Fruit fly (Drosophila melanogaster) whole organism, embryonic: Measurements from ENCODE around the gene Syt1.

Source experiments
- Abd-B ChIP-seq: fragments of 200-800 bp; sonication (Bioruptor generic); optimal IDR thresholded peaks from 2 replicates; lab custom pipeline; 2018; ENCODE audit warnings: missing biosample characterization, mild to moderate bottlenecking, missing genetic modification characterization, moderate library complexity
- Adf1 ChIP-seq: fragments of 200-800 bp; sonication (Bioruptor generic); IDR thresholded peaks from 2 replicates; pipeline ENCODE4 v1.3.6; 2022; ENCODE audit warnings: missing biosample characterization, missing genetic modification characterization
- Antp ChIP-seq: fragments of 200-800 bp; sonication (Bioruptor generic); optimal IDR thresholded peaks from 3 replicates; lab custom pipeline; 2016; ENCODE audit warnings: missing biosample characterization, missing genetic modification characterization
- Atf3 ChIP-seq: fragments of 200-800 bp; sonication (Bioruptor generic); optimal IDR thresholded peaks from 3 replicates; lab custom pipeline; 2016; ENCODE audit warnings: missing biosample characterization, missing genetic modification characterization
- B-H1 ChIP-seq: fragments of 200-800 bp; sonication (Bioruptor generic); IDR thresholded peaks from 3 replicates; pipeline ENCODE4 v1.3.6; 2022; ENCODE audit warnings: missing biosample characterization, missing genetic modification characterization
- CG10147 ChIP-seq: fragments of 200-800 bp; sonication (Bioruptor generic); optimal IDR thresholded peaks from 2 replicates; lab custom pipeline; 2019; ENCODE audit warnings: missing biosample characterization, mild to moderate bottlenecking, missing genetic modification characterization, moderate library complexity
- CG10267 ChIP-seq: fragments of 200-800 bp; sonication (Bioruptor generic); optimal IDR thresholded peaks from 2 replicates; lab custom pipeline; 2018; ENCODE audit warnings: missing biosample characterization, mild to moderate bottlenecking, missing genetic modification characterization, moderate library complexity
- CG10543 ChIP-seq: fragments of 200-800 bp; sonication (Bioruptor generic); optimal IDR thresholded peaks from 3 replicates; lab custom pipeline; 2017; ENCODE audit warnings: missing biosample characterization, mild to moderate bottlenecking, missing genetic modification characterization, moderate library complexity
- CG11398 ChIP-seq: fragments of 200-800 bp; sonication (Bioruptor generic); optimal IDR thresholded peaks from 2 replicates; lab custom pipeline; 2016; ENCODE audit warnings: missing biosample characterization, missing genetic modification characterization
- CG11456 ChIP-seq: fragments of 200-800 bp; sonication (Bioruptor generic); IDR thresholded peaks from 3 replicates; pipeline ENCODE4 v1.3.6; 2022; ENCODE audit warnings: missing biosample characterization, missing genetic modification characterization
- CG11695 ChIP-seq: fragments of 200-800 bp; sonication (Bioruptor generic); IDR thresholded peaks from 3 replicates; pipeline ENCODE4 v1.3.6; 2022; ENCODE audit warnings: missing biosample characterization, missing genetic modification characterization
- CG12219 ChIP-seq: fragments of 200-800 bp; sonication (Bioruptor generic); optimal IDR thresholded peaks from 3 replicates; lab custom pipeline; 2018; ENCODE audit warnings: missing biosample characterization, mild to moderate bottlenecking, missing genetic modification characterization
- CG12744 ChIP-seq: fragments of 200-800 bp; sonication (Bioruptor generic); optimal IDR thresholded peaks from 2 replicates; lab custom pipeline; 2016; ENCODE audit warnings: missing biosample characterization, missing genetic modification characterization
- CG12769 ChIP-seq: fragments of 200-800 bp; sonication (Bioruptor generic); optimal IDR thresholded peaks from 2 replicates; lab custom pipeline; 2019; ENCODE audit warnings: missing biosample characterization, mild to moderate bottlenecking, missing genetic modification characterization, moderate library complexity
- CG13424 ChIP-seq: fragments of 200-800 bp; sonication (Bioruptor generic); optimal IDR thresholded peaks from 2 replicates; lab custom pipeline; 2019; ENCODE audit warnings: missing biosample characterization, mild to moderate bottlenecking, missing genetic modification characterization, moderate library complexity
- CG15269 ChIP-seq: fragments of 200-800 bp; sonication (Bioruptor generic); optimal IDR thresholded peaks from 2 replicates; lab custom pipeline; 2018; ENCODE audit warnings: missing biosample characterization, mild to moderate bottlenecking, missing genetic modification characterization, moderate library complexity
- CG1529 ChIP-seq: fragments of 200-800 bp; sonication (Bioruptor generic); optimal IDR thresholded peaks from 3 replicates; lab custom pipeline; 2018; ENCODE audit warnings: missing biosample characterization, missing genetic modification characterization
- CG15696 ChIP-seq: fragments of 200-800 bp; sonication (Bioruptor generic); optimal IDR thresholded peaks from 2 replicates; lab custom pipeline; 2019; ENCODE audit warnings: missing biosample characterization, mild to moderate bottlenecking, missing genetic modification characterization, moderate library complexity
- CG30020 ChIP-seq: fragments of 200-800 bp; optimal IDR thresholded peaks from 2 replicates; lab custom pipeline; 2019; ENCODE audit warnings: missing biosample characterization, mild to moderate bottlenecking, missing genetic modification characterization, moderate library complexity
- CG33557 ChIP-seq: fragments of 200-800 bp; sonication (Bioruptor generic); optimal IDR thresholded peaks from 2 replicates; lab custom pipeline; 2019; ENCODE audit warnings: missing biosample characterization, mild to moderate bottlenecking, missing genetic modification characterization, moderate library complexity
- CG6683 ChIP-seq: fragments of 200-800 bp; sonication (Bioruptor generic); optimal IDR thresholded peaks from 2 replicates; lab custom pipeline; 2017; ENCODE audit warnings: missing biosample characterization, mild to moderate bottlenecking, missing genetic modification characterization, missing genetic modification reagents
- CG8478 ChIP-seq: fragments of >200 bp; optimal IDR thresholded peaks from 2 replicates; lab custom pipeline; 2018
- CG9437 ChIP-seq: fragments of 200-800 bp; sonication (Bioruptor generic); optimal IDR thresholded peaks from 2 replicates; lab custom pipeline; 2018; ENCODE audit warnings: missing biosample characterization, mild to moderate bottlenecking, missing genetic modification characterization
- Dip2 ChIP-seq: fragments of 200-800 bp; sonication (Bioruptor generic); IDR thresholded peaks from 2 replicates; pipeline ENCODE4 v1.3.6; 2022; ENCODE audit warnings: missing biosample characterization, missing genetic modification characterization
- Fer2 ChIP-seq: fragments of 200-800 bp; sonication (Bioruptor generic); optimal IDR thresholded peaks from 2 replicates; lab custom pipeline; 2018; ENCODE audit warnings: missing biosample characterization, mild to moderate bottlenecking, missing genetic modification characterization, moderate library complexity
- Fer3 ChIP-seq: fragments of 200-800 bp; sonication (Bioruptor generic); optimal IDR thresholded peaks from 2 replicates; lab custom pipeline; 2018; ENCODE audit warnings: missing biosample characterization, mild to moderate bottlenecking, missing genetic modification characterization, moderate library complexity
- Gug ChIP-seq: fragments of 200-800 bp; sonication (Bioruptor generic); IDR thresholded peaks from 4 replicates; pipeline ENCODE4 v1.3.6; 2022; ENCODE audit warnings: missing biosample characterization, missing genetic modification characterization
- Hmr ChIP-seq: fragments of 200-800 bp; sonication (Bioruptor generic); optimal IDR thresholded peaks from 3 replicates; lab custom pipeline; 2017; ENCODE audit warnings: mild to moderate bottlenecking, missing biosample characterization, missing genetic modification reagents, missing genetic modification characterization
- MESR4 ChIP-seq: fragments of 200-800 bp; sonication (Bioruptor generic); optimal IDR thresholded peaks from 2 replicates; lab custom pipeline; 2018; ENCODE audit warnings: missing biosample characterization, mild to moderate bottlenecking, missing genetic modification characterization, moderate library complexity
- Med ChIP-seq: fragments of 200-800 bp; sonication (Bioruptor generic); peaks from one replicate; lab custom pipeline; 2016; ENCODE audit warnings: missing biosample characterization, missing genetic modification characterization, mild to moderate bottlenecking, inconsistent platforms, moderate library complexity
- Mes4 ChIP-seq: fragments of 200-800 bp; sonication (Bioruptor generic); optimal IDR thresholded peaks from 2 replicates; lab custom pipeline; 2016; ENCODE audit warnings: missing biosample characterization, missing genetic modification characterization
- NfI ChIP-seq: fragments of 200-800 bp; sonication (Bioruptor generic); optimal IDR thresholded peaks from 3 replicates; lab custom pipeline; 2018; ENCODE audit warnings: missing biosample characterization, mild to moderate bottlenecking, missing genetic modification characterization, moderate library complexity
- Scr ChIP-seq: fragments of 200-800 bp; sonication (Bioruptor generic); IDR thresholded peaks from 2 replicates; pipeline ENCODE4 v1.3.6; 2022; ENCODE audit warnings: missing biosample characterization, missing genetic modification characterization; ENCODE audit not compliant: partially characterized antibody
- Sry-δ ChIP-seq: fragments of 200-800 bp; sonication (Bioruptor generic); optimal IDR thresholded peaks from 2 replicates; lab custom pipeline; 2016; ENCODE audit warnings: missing biosample characterization, missing genetic modification characterization
- crc ChIP-seq: fragments of 200-800 bp; sonication (Bioruptor generic); optimal IDR thresholded peaks from 2 replicates; lab custom pipeline; 2016; ENCODE audit warnings: missing biosample characterization, missing genetic modification characterization
- cwo ChIP-seq: fragments of 200-800 bp; sonication (Bioruptor generic); optimal IDR thresholded peaks from 3 replicates; lab custom pipeline; 2017; ENCODE audit warnings: missing biosample characterization, missing genetic modification characterization, mild to moderate bottlenecking, moderate library complexity, missing genetic modification reagents
- dan ChIP-seq: fragments of 200-800 bp; sonication (Bioruptor generic); IDR thresholded peaks from 2 replicates; pipeline ENCODE4 v1.3.6; 2022; ENCODE audit warnings: missing biosample characterization, missing genetic modification characterization
- fd102C ChIP-seq: fragments of 200-800 bp; sonication (Bioruptor generic); optimal IDR thresholded peaks from 2 replicates; lab custom pipeline; 2018; ENCODE audit warnings: missing biosample characterization, mild to moderate bottlenecking, missing genetic modification characterization, moderate library complexity
- ind ChIP-seq: fragments of 200-800 bp; sonication (Bioruptor generic); optimal IDR thresholded peaks from 3 replicates; lab custom pipeline; 2016; ENCODE audit warnings: missing biosample characterization, missing genetic modification characterization
- nerfin-1 ChIP-seq: fragments of 200-800 bp; sonication (Bioruptor generic); optimal IDR thresholded peaks from 3 replicates; lab custom pipeline; 2019; ENCODE audit warnings: missing biosample characterization, mild to moderate bottlenecking, missing genetic modification characterization, moderate library complexity
- oc ChIP-seq: fragments of 200-800 bp; sonication (Bioruptor generic); optimal IDR thresholded peaks from 2 replicates; lab custom pipeline; 2018; ENCODE audit warnings: missing biosample characterization, mild to moderate bottlenecking, missing genetic modification characterization, moderate library complexity
- pzg ChIP-seq: fragments of 200-800 bp; sonication (Bioruptor generic); optimal IDR thresholded peaks from 3 replicates; lab custom pipeline; 2018; ENCODE audit warnings: missing biosample characterization, mild to moderate bottlenecking, missing genetic modification characterization, moderate library complexity
- sim ChIP-seq: fragments of 200-800 bp; sonication (Bioruptor generic); IDR thresholded peaks from 2 replicates; pipeline ENCODE4 v1.3.6; 2022; ENCODE audit warnings: missing biosample characterization, missing genetic modification characterization
- sug ChIP-seq: fragments of 200-800 bp; optimal IDR thresholded peaks from 2 replicates; lab custom pipeline; 2019; ENCODE audit warnings: missing biosample characterization, mild to moderate bottlenecking, missing genetic modification characterization, moderate library complexity
- tx ChIP-seq: fragments of 200-800 bp; sonication (Bioruptor generic); optimal IDR thresholded peaks from 2 replicates; lab custom pipeline; 2016; ENCODE audit warnings: missing biosample characterization, missing genetic modification characterization
- vvl ChIP-seq: fragments of 200-800 bp; sonication (Bioruptor generic); IDR thresholded peaks from 2 replicates; pipeline ENCODE4 v1.3.6; 2022; ENCODE audit warnings: missing biosample characterization, missing genetic modification characterization
- wek ChIP-seq: fragments of 200-800 bp; sonication (Bioruptor generic); optimal IDR thresholded peaks from 3 replicates; lab custom pipeline; 2018; ENCODE audit warnings: missing biosample characterization, mild to moderate bottlenecking, missing genetic modification characterization, moderate library complexity

Gene Syt1

DNA sequence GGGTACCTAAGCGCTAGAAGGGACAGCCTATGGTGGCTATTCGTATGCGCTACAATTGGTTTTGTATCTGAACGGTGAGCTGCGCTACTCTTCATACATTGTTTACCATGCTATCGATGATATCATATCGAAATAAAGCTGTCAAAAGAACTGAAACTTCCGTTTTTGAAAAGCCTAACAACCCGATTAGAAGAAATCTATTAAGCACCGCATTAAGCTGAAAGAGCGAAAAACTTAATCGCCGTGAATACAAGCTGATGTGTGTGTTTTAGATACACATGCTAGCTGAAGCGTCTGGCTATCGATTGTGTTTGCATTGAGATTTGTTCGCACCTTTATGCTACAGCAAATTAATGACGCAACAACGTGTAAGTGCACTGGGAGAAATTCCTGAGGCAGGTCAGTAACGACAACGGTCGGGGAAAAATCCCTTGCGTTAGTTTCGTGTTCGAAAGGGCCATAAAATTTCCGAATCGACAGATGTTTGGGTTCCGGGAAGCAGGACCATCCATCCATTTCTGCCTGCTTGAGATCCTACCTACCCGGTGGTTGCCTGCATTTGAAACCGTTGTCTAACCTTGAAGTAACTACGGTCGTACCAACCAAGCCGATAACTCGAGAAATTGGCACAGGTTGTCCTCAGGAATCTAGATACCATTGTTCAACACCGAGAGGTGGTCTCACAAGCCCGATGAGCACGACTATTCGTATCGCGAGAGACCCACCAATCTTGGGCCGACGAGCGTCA is 49.3 kb downstream of the Syt1 start (continued):
- TF ChIP-seq Atf3 (GFP tag; lab: Kevin White, UChicago) (peak; percentile 77), Fer3 (tag; lab: Kevin White, UChicago) (peak; percentile 88), CG13424 (tag; lab: Kevin White, UChicago) (peak; percentile 73), NfI (GFP tag; lab: Kevin White, UChicago) (peak; percentile 70), CG30020 (peak; percentile 4), CG10147 (GFP tag; lab: Kevin White, UChicago) (peak; percentile 80)

DNA sequence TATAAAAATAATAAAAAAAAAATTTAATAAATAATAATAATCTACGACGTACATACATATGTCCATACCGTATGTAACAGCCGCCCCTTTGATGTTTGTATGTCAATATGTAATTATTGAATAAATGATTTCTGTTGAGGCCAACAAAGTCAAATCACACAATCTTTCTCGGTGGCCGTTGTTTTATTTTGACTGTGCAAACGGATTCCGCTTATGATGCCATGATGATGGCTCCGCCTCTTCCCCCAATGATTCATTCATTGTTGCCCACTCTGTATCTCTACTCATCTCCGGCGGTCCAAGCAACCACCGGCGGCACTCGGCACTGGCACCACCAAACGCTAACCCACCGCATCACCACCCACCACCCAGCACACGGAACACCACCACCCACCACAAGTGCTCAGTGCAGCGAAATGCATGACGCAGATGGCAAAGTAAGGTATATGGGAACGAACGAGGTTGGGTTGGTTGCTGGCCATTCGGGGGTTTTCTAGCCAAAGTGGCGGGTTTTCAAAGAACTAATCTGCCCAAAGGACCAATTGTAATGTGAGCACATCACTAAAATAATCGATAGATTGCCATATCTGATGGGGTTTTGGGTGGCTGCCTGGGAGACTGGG is 50.5 kb downstream of the Syt1 start:
- TF ChIP-seq Mes4 (GFP tag; lab: Kevin White, UChicago) (peak; percentile 13), Sry-δ (peak; percentile 51), Antp (GFP tag; lab: Kevin White, UChicago) (peak; percentile 0), MESR4 (GFP tag; lab: Kevin White, UChicago) (peak; percentile 17), B-H1 (GFP tag; lab: Robert Waterston, UW) (no peak), nerfin-1 (tag; lab: Kevin White, UChicago) (peak; percentile 64), CG8478 (lab: Kevin White, UChicago) (no peak), CG12219 (GFP tag; lab: Kevin White, UChicago) (peak; percentile 3), crc (GFP tag; lab: Kevin White, UChicago) (no peak), CG9437 (GFP tag; lab: Kevin White, UChicago) (no peak), Dip2 (GFP tag; lab: Robert Waterston, UW) (no peak), pzg (GFP tag; lab: Kevin White, UChicago) (peak; percentile 25), cwo (GFP tag; lab: Kevin White, UChicago) (no peak), sug (tag; lab: Kevin White, UChicago) (no peak), CG12744 (GFP tag; lab: Kevin White, UChicago) (no peak), wek (GFP tag; lab: Kevin White, UChicago) (peak; percentile 47), sim (GFP tag; lab: Robert Waterston, UW) (no peak), CG11456 (no peak), oc (tag; lab: Kevin White, UChicago) (no peak), vvl (GFP tag; lab: Robert Waterston, UW) (no peak), CG10543 (GFP tag; lab: Kevin White, UChicago) (peak; percentile 1), CG10267 (tag; lab: Kevin White, UChicago) (no peak), CG11398 (GFP tag; lab: Kevin White, UChicago) (no peak), CG33557 (GFP tag; lab: Kevin White, UChicago) (no peak), Adf1 (GFP tag; lab: Robert Waterston, UW) (no peak), Gug (GFP tag; lab: Robert Waterston, UW) (0 out of 4 replicates have a peak, but pooled peaks have one; percentile 40), Scr (no peak), Abd-B (no peak), Fer2 (tag; lab: Kevin White, UChicago) (no peak), CG11695 (GFP tag; lab: Robert Waterston, UW) (no peak), CG12769 (peak; percentile 36), tx (GFP tag; lab: Kevin White, UChicago) (no peak), Hmr (GFP tag; lab: Kevin White, UChicago) (no peak), CG15269 (tag; lab: Kevin White, UChicago) (no peak), Med (GFP tag; lab: Kevin White, UChicago) (peak; percentile 61), CG6683 (no peak), CG1529 (GFP tag; lab: Kevin White, UChicago) (peak; percentile 42), CG10147 (GFP tag; lab: Kevin White, UChicago) (no peak), fd102C (no peak), dan (GFP tag; lab: Robert Waterston, UW) (no peak), ind (GFP tag; lab: Kevin White, UChicago) (no peak), CG15696 (tag; lab: Kevin White, UChicago) (no peak)
